Fruit fly (Drosophila melanogaster) Kc167 (cell line): Measurements from ENCODE around the gene Ccdc114.

Experiments used
- Myc ChIP-seq: fragments of >200 bp; optimal IDR thresholded peaks from 2 replicates; lab custom pipeline; 2017; ENCODE audit warnings: missing external identifiers
- Sin3A ChIP-seq: fragments of >200 bp; optimal IDR thresholded peaks from 2 replicates; lab custom pipeline; 2018; ENCODE audit warnings: missing external identifiers
- h ChIP-seq: fragments of >200 bp; optimal IDR thresholded peaks from 3 replicates; lab custom pipeline; 2018; ENCODE audit warnings: missing external identifiers
- insv ChIP-seq: fragments of >200 bp; optimal IDR thresholded peaks from 3 replicates; lab custom pipeline; 2018; ENCODE audit warnings: missing external identifiers
- psq ChIP-seq: fragments of >200 bp; optimal IDR thresholded peaks from 2 replicates; lab custom pipeline; 2017; ENCODE audit warnings: missing external identifiers
- ttk ChIP-seq: sonication (Bioruptor generic); optimal IDR thresholded peaks from 2 replicates; lab custom pipeline; 2017; ENCODE audit warnings: missing external identifiers

Ccdc114 gene

DNA sequence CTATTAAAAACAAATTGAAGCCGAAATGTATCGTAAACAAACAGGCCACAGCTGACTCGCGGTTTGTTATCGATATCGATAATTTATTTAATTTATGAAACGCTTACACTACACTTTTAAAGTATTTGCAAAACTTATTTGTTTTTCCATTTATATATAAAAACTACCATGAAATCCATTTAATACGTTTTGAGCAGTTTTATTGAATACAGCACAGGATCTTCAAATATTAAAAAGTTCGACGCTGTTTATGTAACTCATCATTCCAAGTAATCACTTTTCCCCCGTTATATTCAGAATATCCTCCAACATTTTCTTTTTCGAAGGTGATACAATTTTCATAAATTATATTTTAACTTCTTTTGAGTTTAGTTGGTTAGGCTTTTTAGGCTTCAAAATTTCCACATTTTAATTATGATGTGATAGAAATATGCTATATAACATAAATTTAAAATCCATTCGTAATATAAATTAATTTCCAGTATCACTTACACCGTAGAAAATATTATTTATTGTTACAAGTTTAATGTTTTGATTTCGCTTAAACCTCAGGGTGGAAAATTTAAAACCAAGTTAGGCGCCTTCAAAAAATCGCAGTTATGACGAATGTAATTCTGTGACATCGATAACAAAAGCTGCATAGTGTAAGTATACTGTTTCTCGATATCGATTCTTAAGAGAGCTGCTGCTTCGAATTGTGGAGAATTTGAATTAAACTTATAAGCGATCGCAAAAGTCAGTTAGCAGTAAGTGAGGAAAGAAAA, 22.6 kb upstream of the Ccdc114 start, which contains the start of the genes CG10324 and CCT3:
Gene CG10324 (minus strand): TSS at position 53 of the 764 bp plus-strand sequence.
Gene CCT3 (plus strand): TSS at position 654 of the 764 bp plus-strand sequence.
- no peak for TF ChIP-seq insv (lab: Kevin White, UChicago)
- no peak for TF ChIP-seq psq (lab: Kevin White, UChicago)
- no peak for TF ChIP-seq Sin3A (lab: Kevin White, UChicago)
- no peak for TF ChIP-seq Myc (lab: Kevin White, UChicago)
- no peak for TF ChIP-seq h
- TF ChIP-seq ttk, result no peak

DNA sequence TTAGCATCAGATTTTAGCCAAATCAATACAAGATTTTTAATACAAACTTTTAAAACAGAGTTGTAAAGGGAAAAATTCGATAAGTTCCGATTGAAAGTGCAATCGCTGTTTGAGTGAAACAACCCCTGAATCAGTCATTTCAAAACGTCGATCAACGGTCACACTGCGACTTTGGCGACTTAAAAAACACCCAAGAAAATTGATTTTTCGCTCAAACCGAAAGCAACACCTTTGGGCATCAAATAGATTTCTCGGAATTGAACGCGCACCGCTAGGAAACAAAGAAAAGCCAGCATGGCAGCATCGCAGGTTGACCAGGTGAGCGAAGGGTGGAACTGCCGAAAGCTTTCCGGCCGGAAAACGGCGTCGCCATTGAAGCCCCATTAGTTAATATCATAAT, 19.1 kb upstream of the Ccdc114 start, which contains the start of gene Arl6IP1:
Gene Arl6IP1 (plus strand): TSS at position 15 of the 400 bp plus-strand sequence.
- TF ChIP-seq insv (lab: Kevin White, UChicago) (no peak), Sin3A (lab: Kevin White, UChicago) (no peak), psq (lab: Kevin White, UChicago) (no peak), Myc (lab: Kevin White, UChicago) (no peak), h (no peak)

DNA sequence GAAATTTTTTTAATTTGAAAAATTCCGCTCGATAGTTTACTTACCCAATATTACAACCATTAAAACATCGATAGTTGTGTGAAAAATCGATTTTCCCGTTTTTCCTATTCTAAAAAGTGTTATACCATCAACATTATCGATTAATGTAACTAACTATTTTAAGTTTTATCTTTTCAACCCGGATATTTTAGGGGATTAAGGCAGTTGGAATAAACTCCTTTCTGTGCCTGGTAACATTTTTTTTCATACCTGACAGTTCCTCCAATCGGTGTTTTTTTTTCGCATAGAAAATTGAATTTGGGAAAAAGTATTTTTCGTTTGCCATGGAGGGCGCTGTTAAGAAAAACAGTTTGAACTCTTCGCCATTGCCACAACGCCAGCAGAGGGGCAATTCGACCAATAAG, 15.5 kb upstream of the Ccdc114 start, which contains the start of gene nonA-l:
Gene nonA-l (plus strand): TSS at position 201 of the 404 bp plus-strand sequence.
- no peak for TF ChIP-seq h
- TF ChIP-seq Myc (lab: Kevin White, UChicago), result no peak
- no peak for TF ChIP-seq Sin3A (lab: Kevin White, UChicago)
- TF ChIP-seq ttk, result no peak
- no peak for TF ChIP-seq psq (lab: Kevin White, UChicago)
- TF ChIP-seq insv (lab: Kevin White, UChicago), result no peak

DNA sequence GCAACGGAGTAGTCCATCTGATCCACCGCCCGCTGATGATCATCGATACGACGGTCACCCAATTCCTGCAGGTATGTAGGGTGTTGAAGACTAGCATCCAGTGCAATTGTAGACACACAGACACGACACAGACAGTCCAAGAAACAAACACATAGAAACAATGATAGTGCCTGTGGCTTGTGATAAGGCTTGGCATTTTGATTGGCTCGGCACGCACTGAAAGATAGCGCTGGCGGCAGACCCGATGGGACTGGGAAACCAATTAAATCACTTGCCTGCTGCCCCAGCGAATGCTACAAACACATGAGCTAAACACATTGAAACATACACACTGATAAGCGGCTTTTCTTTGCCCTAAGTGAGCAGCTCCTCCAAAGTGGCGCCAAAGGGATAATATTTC, 8.2 kb upstream of the Ccdc114 start:
- no peak for TF ChIP-seq insv (lab: Kevin White, UChicago)
- TF ChIP-seq Sin3A (lab: Kevin White, UChicago), result no peak
- TF ChIP-seq psq (lab: Kevin White, UChicago), result no peak
- TF ChIP-seq ttk, result no peak
- TF ChIP-seq Myc (lab: Kevin White, UChicago), result no peak
- TF ChIP-seq h, result no peak

DNA sequence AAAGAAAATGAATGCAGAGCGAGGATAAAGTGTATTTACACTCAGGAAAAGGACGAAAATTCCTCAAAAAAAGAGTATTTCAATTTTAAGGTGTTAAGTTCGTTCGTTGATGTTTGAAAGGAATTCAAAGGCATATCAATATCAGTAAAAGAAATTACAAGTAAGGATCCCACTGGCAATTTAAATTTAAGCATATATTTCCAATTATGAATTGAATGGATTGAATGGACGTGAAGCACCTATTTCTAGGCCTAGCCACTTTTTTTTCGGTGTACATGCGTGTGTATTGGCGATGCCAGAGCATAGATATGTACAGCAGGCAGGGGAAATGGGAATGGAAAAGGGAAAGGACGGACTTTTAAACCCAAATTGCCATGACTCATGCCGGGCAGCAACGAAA, 6.0 kb upstream of the Ccdc114 start:
- TF ChIP-seq Myc (lab: Kevin White, UChicago) (no peak), psq (lab: Kevin White, UChicago) (no peak), Sin3A (lab: Kevin White, UChicago) (no peak), h (no peak), insv (lab: Kevin White, UChicago) (no peak)

DNA sequence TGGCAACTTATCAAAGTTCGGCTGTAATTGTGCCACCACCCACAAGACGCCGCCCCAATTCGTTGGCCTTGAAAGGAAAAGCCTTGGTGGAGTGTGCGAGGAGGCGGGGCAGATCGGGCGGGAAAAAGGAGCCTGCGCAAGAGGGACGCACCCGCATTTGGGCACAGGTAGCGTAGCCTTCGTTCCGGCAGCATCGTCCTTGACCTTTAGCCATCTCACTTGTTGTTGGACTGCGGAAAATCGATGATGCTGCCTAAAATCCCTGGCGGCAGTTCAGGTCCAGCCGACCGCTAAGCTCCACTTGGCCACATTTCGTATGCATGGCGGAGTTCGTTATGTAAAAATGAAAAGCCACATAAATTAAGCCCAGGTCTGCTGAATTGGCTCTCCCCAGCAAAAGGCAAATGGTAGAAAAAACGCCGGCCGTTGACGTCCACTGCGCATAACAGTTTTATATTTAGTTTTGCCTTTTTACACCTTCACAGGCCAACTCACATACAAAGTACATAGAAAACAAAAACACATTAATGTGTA, 2.4 kb upstream of the Ccdc114 start:
- no peak for TF ChIP-seq psq (lab: Kevin White, UChicago)
- no peak for TF ChIP-seq insv (lab: Kevin White, UChicago)
- no peak for TF ChIP-seq Myc (lab: Kevin White, UChicago)
- no peak for TF ChIP-seq ttk
- no peak for TF ChIP-seq h
- TF ChIP-seq Sin3A (lab: Kevin White, UChicago), result no peak

DNA sequence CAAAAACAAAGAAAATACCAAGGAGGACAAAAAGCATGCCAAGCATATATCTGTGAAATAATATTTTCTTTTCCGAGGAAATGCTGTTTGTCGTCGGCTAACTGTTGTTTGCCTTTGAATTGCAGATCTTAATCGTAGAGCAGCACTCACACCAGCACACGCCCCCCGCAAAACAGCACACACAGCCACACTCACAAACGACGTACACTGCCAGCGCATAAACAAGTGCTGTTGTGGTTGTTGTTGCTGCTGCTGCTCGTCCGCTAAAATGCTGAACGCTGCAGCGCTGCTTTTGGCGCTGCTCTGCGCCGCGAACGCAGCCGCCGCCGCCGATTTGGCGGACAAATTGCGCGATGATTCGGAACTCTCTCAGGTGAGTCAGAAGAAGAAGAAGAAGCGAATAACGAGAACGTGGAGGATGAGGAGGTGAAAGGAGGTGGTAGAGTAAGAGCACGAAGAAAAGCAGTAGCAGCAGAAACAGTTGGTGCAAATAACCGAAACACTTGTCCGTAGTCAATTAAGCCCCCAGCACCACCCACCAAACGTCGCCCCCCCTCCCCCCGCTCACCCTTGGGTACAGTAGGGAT, 1.4 kb upstream of the Ccdc114 start:
- TF ChIP-seq psq (lab: Kevin White, UChicago), result no peak
- no peak for TF ChIP-seq Myc (lab: Kevin White, UChicago)
- TF ChIP-seq Sin3A (lab: Kevin White, UChicago), result no peak
- TF ChIP-seq insv (lab: Kevin White, UChicago), result no peak
- TF ChIP-seq h, result no peak
- no peak for TF ChIP-seq ttk

DNA sequence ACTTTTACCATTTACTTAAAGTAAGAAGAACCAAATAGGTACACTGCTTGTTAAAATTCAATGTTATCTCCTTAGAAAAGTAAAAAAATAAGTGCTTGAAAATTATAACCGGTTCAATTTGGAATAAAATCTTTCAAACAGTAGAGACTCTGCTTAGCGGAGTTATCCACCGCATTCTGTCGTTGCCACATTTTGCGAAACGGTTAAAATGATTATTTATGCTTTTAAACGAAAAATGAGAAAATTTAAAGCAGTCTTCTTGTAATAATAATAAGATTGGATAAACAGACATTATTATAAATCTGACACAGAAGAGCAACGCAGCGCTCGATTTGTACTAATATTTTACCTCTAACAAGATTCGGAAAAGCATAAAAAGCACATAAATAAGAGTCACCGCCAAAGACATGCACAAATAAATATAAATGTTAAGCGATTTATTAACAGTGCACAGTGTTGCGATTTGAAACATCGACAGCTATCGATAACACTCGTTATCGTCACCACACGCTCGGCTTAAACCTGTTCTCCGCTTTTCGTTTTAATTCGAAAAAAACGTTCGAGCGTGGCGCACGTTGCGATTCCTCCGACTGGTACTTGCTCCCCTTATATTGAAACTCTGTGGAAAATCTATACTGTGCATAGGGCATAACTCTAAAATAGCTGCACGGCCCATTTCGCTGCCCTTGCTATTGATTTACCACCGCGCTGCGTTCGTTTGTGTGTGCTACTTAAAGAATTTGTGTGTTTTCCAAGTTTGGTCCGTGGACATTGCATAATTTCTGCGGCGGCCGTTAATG, 433 bp upstream of the Ccdc114 start, which contains the start of gene Fas1:
Gene Fas1 (plus strand): TSS at position 489 of the 800 bp plus-strand sequence.
- TF ChIP-seq Sin3A (lab: Kevin White, UChicago), result no peak
- no peak for TF ChIP-seq insv (lab: Kevin White, UChicago)
- TF ChIP-seq ttk, result no peak
- no peak for TF ChIP-seq psq (lab: Kevin White, UChicago)
- TF ChIP-seq h, result no peak
- no peak for TF ChIP-seq Myc (lab: Kevin White, UChicago)

DNA sequence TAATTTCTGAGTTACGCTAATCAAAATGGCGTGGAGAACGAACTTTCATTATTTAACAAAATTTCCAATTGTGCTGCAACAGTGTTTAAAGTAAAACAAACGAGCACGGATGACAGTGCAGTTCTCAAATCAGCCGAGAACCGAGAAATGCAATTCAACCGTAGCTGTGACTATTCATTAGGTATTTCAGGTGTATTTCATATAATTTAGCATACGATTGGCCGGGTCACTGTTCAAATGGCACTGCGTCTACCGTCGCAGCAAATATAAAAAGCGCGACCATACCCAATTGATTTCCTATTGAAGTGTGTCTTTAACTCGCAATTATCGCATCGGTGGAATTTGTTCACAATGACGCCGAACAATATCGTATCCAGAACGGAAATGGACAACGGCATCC, 4.0 kb downstream of the Ccdc114 start, which contains the start of gene CG14893:
Gene CG14893 (plus strand): TSS at position 301 of the 400 bp plus-strand sequence.
- TF ChIP-seq Sin3A (lab: Kevin White, UChicago) (no peak), h (no peak), psq (lab: Kevin White, UChicago) (no peak), Myc (lab: Kevin White, UChicago) (no peak), insv (lab: Kevin White, UChicago) (no peak), ttk (no peak)

DNA sequence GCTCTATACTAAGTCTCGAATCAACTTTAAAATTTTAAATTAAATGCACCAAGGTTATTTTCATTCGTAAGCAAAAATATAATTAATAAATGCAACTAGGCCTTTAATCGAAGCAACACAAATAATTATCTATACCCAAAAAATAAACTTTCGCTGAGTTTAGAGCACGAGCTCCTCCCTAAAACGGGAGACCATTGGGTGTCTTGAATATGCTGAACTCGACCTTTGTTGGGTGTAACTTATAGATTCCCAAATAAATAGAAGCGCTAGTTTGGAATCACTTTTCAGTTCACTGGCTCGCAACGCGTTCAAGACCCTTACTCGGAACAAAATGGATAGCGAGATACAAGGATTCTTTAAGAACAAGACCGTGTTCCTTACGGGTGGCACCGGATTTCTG, 6.9 kb downstream of the Ccdc114 start, which contains the start of gene CG17560:
Gene CG17560 (plus strand): TSS at position 301 of the 400 bp plus-strand sequence.
- TF ChIP-seq Sin3A (lab: Kevin White, UChicago), result no peak
- TF ChIP-seq insv (lab: Kevin White, UChicago), result no peak
- no peak for TF ChIP-seq h
- TF ChIP-seq ttk, result no peak
- no peak for TF ChIP-seq Myc (lab: Kevin White, UChicago)
- TF ChIP-seq psq (lab: Kevin White, UChicago), result no peak

DNA sequence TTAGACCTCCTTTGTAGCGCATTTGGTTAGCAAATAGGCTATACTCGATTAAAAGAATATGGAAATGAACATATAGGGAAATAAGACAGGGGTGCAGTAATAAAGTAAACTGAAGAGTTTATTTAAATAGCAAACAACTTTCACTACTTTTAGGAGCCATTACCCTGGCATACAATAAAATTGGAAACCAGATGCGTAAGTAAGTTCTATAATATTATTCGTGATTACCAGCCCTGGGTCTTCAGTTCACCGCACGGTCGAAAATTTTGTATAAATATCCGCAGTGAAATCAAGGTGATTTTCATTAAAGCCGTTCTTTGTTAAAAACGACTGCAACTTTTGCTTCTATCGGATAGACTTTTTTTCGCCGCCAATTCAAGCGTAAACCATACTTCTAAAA, 9.5 kb downstream of the Ccdc114 start, which contains the start of gene CG17562:
Gene CG17562 (plus strand): TSS at position 301 of the 400 bp plus-strand sequence.
- no peak for TF ChIP-seq insv (lab: Kevin White, UChicago)
- no peak for TF ChIP-seq psq (lab: Kevin White, UChicago)
- no peak for TF ChIP-seq h
- no peak for TF ChIP-seq Myc (lab: Kevin White, UChicago)
- TF ChIP-seq Sin3A (lab: Kevin White, UChicago), result no peak
- TF ChIP-seq ttk, result no peak
